Worm (Caenorhabditis elegans) whole organism, young adult: ENCODE measurements around the gene str-111.

Experiments used
- F39B2.1 ChIP-seq: fragments of 200-800 bp; sonication (Bioruptor generic); IDR thresholded peaks from 2 replicates; pipeline ENCODE4 v1.3.6; 2022; ENCODE audit warnings: missing genetic modification reagents, missing genetic modification characterization, missing compliant biosample characterization
- ekl-4 ChIP-seq: fragments of 200-800 bp; sonication (Bioruptor generic); IDR thresholded peaks from 2 replicates; pipeline ENCODE4 v1.3.6; 2022; ENCODE audit warnings: missing genetic modification reagents, missing genetic modification characterization, missing compliant biosample characterization

DNA sequence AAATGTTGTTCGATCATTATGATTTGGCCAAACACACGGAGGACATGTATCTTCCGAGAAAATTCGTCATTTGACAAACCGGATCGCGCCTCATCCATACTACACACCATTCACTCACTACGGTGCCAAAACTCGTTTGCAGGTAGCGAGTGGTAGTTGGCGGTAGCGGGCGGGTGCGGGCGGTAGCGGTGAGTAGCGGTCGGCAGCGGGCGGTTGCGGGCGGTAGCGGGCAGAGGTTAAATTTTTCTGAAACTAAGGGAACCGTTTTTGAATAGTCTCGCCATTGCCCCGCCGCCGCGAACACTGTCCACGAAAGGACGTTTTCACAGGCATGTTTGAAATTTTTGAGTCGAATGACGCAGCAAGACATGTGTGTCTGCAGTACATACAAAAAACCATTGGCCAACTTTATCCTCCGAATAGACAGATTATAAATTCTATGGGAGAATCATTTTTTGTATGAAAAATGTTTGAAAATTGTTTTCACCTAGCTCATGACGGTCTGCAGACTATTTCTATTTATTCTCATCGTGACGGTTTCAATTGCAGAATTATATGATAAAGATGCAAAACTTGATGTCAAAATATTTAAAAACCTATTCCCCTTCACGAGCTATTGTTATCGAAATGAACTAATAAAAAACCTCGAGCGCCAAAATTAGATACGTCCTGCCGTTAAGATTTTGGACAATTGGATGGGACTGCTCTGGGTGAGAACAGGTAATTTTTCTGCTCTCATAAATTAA is 41.5 kb upstream of the str-111 start, which contains the start of gene F11A5.16:
- TF ChIP-seq ekl-4 (GFP tag; lab: Robert Waterston, UW): no peak
- no peak for TF ChIP-seq F39B2.1 (GFP tag; lab: Robert Waterston, UW)
